Worm (Caenorhabditis elegans): ENCODE measurements around the gene T03F7.6.

T03F7.6 gene

ce11 chrV:11260622-11261021 lies 33.9 kb upstream of the T03F7.6 start, which contains the start of gene F07B10.7:
Gene F07B10.7, minus strand, starts transcription at chrV:11260722.
- no peak for TF ChIP-seq sox-2 (GFP tag; IDR thresholded peaks at IDR 0.05)
- no peak for TF ChIP-seq dve-1 (tag; optimal IDR thresholded peaks at IDR 0.05)
- TF ChIP-seq pros-1 (tag; optimal IDR thresholded peaks at IDR 0.05): no peak
- TF ChIP-seq fkh-10 (GFP tag; optimal IDR thresholded peaks at IDR 0.05): no peak
- no peak for TF ChIP-seq mec-3 (tag; optimal IDR thresholded peaks at IDR 0.05; ENCODE audit: borderline replicate concordance)
- no peak for TF ChIP-seq tbx-7 (tag; optimal IDR thresholded peaks at IDR 0.05)
- TF ChIP-seq ahr-1 (tag; optimal IDR thresholded peaks at IDR 0.05): no peak
- TF ChIP-seq nhr-232 (tag; optimal IDR thresholded peaks at IDR 0.05): no peak
- TF ChIP-seq unc-55 (GFP tag; optimal IDR thresholded peaks at IDR 0.05): no peak
- no peak for TF ChIP-seq hlh-6 (tag; optimal IDR thresholded peaks at IDR 0.05)
- no peak for TF ChIP-seq ceh-18 (tag; optimal IDR thresholded peaks at IDR 0.05)
- TF ChIP-seq unc-3 (GFP tag; conservative IDR thresholded peaks at IDR 0.05): no peak
- TF ChIP-seq unc-3 (tag; optimal IDR thresholded peaks at IDR 0.05): no peak

- no peak for TF ChIP-seq ama-1 (optimal IDR thresholded peaks at IDR 0.05)
- TF ChIP-seq pag-3 (tag; optimal IDR thresholded peaks at IDR 0.05; ENCODE audit: borderline replicate concordance): no peak
- TF ChIP-seq nfya-1 (tag; optimal IDR thresholded peaks at IDR 0.05): no peak
- TF ChIP-seq ceh-19 (GFP tag; optimal IDR thresholded peaks at IDR 0.05): no peak
- TF ChIP-seq sox-4 (tag; optimal IDR thresholded peaks at IDR 0.05): no peak
- TF ChIP-seq madf-2 (tag; optimal IDR thresholded peaks at IDR 0.05): no peak
- no peak for TF ChIP-seq hlh-6 (tag; optimal IDR thresholded peaks at IDR 0.05)
Measured at ce11 chrV:11263025-11263424, 31.5 kb upstream of the T03F7.6 start, which contains the start of gene F07B10.4. Gene F07B10.4, minus strand, starts transcription at chrV:11263125.

- TF ChIP-seq elt-2 (tag; optimal IDR thresholded peaks at IDR 0.05): peak; percentile 78
- TF ChIP-seq lim-6 (tag; optimal IDR thresholded peaks at IDR 0.05): no peak
- no peak for TF ChIP-seq ttx-3 (tag; optimal IDR thresholded peaks at IDR 0.05)
- no peak for TF ChIP-seq pros-1 (tag; optimal IDR thresholded peaks at IDR 0.05)
- TF ChIP-seq gmeb-2 (tag; optimal IDR thresholded peaks at IDR 0.05): no peak
Measured at ce11 chrV:11265482-11265881, 29.0 kb upstream of the T03F7.6 start, which contains the start of gene cln-3.1. Gene cln-3.1, minus strand, starts transcription at chrV:11265652.

ce11 chrV:11266681-11267080 lies 27.8 kb upstream of the T03F7.6 start, which contains the start of gene str-116:
Gene str-116, plus strand, starts transcription at chrV:11266981.
- TF ChIP-seq hlh-8 (tag; optimal IDR thresholded peaks at IDR 0.05): no peak
- no peak for TF ChIP-seq lin-11 (tag; optimal IDR thresholded peaks at IDR 0.05)
- TF ChIP-seq nfya-1 (tag; optimal IDR thresholded peaks at IDR 0.05): no peak
- no peak for TF ChIP-seq eyg-1 (tag; optimal IDR thresholded peaks at IDR 0.05)
- no peak for TF ChIP-seq C08G9.2 (tag; optimal IDR thresholded peaks at IDR 0.05)
- no peak for TF ChIP-seq ceh-45 (GFP tag; IDR thresholded peaks at IDR 0.05)
- no peak for TF ChIP-seq dmd-4 (tag; optimal IDR thresholded peaks at IDR 0.05; ENCODE audit: borderline replicate concordance)
- TF ChIP-seq lim-6 (tag; optimal IDR thresholded peaks at IDR 0.05): no peak
- TF ChIP-seq gmeb-2 (tag; optimal IDR thresholded peaks at IDR 0.05): no peak
- TF ChIP-seq elt-2 (tag; optimal IDR thresholded peaks at IDR 0.05): no peak
- no peak for TF ChIP-seq hlh-13 (GFP tag; optimal IDR thresholded peaks at IDR 0.05)
- TF ChIP-seq ets-4 (tag; optimal IDR thresholded peaks at IDR 0.05): no peak

- TF ChIP-seq hlh-8 (tag; optimal IDR thresholded peaks at IDR 0.05) (no peak), T23F11.4 (GFP tag; optimal IDR thresholded peaks at IDR 0.05) (no peak), pha-2 (tag; optimal IDR thresholded peaks at IDR 0.05) (no peak), che-1 (tag; optimal IDR thresholded peaks at IDR 0.05) (no peak), pros-1 (tag; optimal IDR thresholded peaks at IDR 0.05) (no peak)
Measured at ce11 chrV:11268791-11269190, 25.7 kb upstream of the T03F7.6 start, which contains the start of gene str-115. Gene str-115, plus strand, starts transcription at chrV:11269091.

All from whole organism, late embryonic.